Worm (Caenorhabditis elegans) whole organism, midembryonic: ENCODE measurements around the gene srh-146.

Experiments
- T22C8.4 ChIP-seq: fragments of 200-800 bp; sonication (Bioruptor generic); IDR thresholded peaks from 2 replicates; pipeline ENCODE4 v1.3.6; 2022; ENCODE audit warnings: missing genetic modification characterization, missing compliant biosample characterization
- cog-1 ChIP-seq: sonication (generic microtip); optimal IDR thresholded peaks from 2 replicates; lab custom pipeline; 2016; ENCODE audit warnings: missing genetic modification characterization, missing compliant biosample characterization
- flt-1 ChIP-seq: fragments of 200-800 bp; sonication (Bioruptor generic); IDR thresholded peaks from 2 replicates; pipeline ENCODE4 v1.3.6; 2022; ENCODE audit warnings: missing genetic modification characterization, missing compliant biosample characterization
- klf-2 ChIP-seq: fragments of 200-800 bp; sonication (Bioruptor generic); conservative IDR thresholded peaks from 2 replicates; pipeline ENCODE4 v1.3.6; 2022; ENCODE audit warnings: missing genetic modification reagents, missing genetic modification characterization, missing compliant biosample characterization
- med-1 ChIP-seq: sonication (generic microtip); optimal IDR thresholded peaks from 2 replicates; lab custom pipeline; 2017; ENCODE audit warnings: missing genetic modification characterization, mild to moderate bottlenecking, missing compliant biosample characterization, antibody characterized with exemption, missing genetic modification reagents; ENCODE audit not compliant: insufficient read depth
- ref-1 ChIP-seq: fragments of 200-800 bp; sonication (Bioruptor generic); conservative IDR thresholded peaks from 2 replicates; pipeline ENCODE4 v1.3.6; 2022; ENCODE audit warnings: missing genetic modification reagents, missing genetic modification characterization, missing compliant biosample characterization
- tab-1 ChIP-seq: fragments of 200-800 bp; sonication (Bioruptor generic); IDR thresholded peaks from 2 replicates; pipeline ENCODE4 v1.3.6; 2022; ENCODE audit warnings: missing genetic modification characterization, missing compliant biosample characterization
- ztf-23 ChIP-seq: fragments of 200-800 bp; sonication (Bioruptor generic); IDR thresholded peaks from 2 replicates; pipeline ENCODE4 v1.3.6; 2022; ENCODE audit warnings: missing genetic modification reagents, missing genetic modification characterization, missing compliant biosample characterization
- ztf-29 ChIP-seq: fragments of 200-800 bp; sonication (Bioruptor generic); IDR thresholded peaks from 2 replicates; pipeline ENCODE4 v1.3.6; 2022; ENCODE audit warnings: missing genetic modification reagents, missing genetic modification characterization, missing compliant biosample characterization

Gene srh-146

ce11 chrV:2892976-2893375, 21.1 kb upstream of the srh-146 start, which contains the start of gene srh-127:
srh-127 (plus strand) TSS chrV:2893276.
- TF ChIP-seq med-1 (GFP tag; lab: Kevin White, UChicago) (no peak), tab-1 (GFP tag; lab: Robert Waterston, UW) (no peak), flt-1 (GFP tag; lab: Robert Waterston, UW) (no peak), cog-1 (no peak), klf-2 (GFP tag; lab: Robert Waterston, UW) (no peak), T22C8.4 (GFP tag; lab: Robert Waterston, UW) (no peak), ztf-29 (GFP tag; lab: Robert Waterston, UW) (no peak), ztf-23 (no peak), ref-1 (no peak)

- TF ChIP-seq flt-1 (GFP tag; lab: Robert Waterston, UW) (no peak), tab-1 (GFP tag; lab: Robert Waterston, UW) (no peak), med-1 (GFP tag; lab: Kevin White, UChicago) (no peak), T22C8.4 (GFP tag; lab: Robert Waterston, UW) (no peak), ztf-23 (no peak), cog-1 (no peak), ztf-29 (GFP tag; lab: Robert Waterston, UW) (no peak), ref-1 (no peak), klf-2 (GFP tag; lab: Robert Waterston, UW) (no peak)
These were observed 17.8 kb upstream of the srh-146 start, which contains the start of gene pals-32 for ce11 chrV:2896198-2896660. pals-32 (plus strand) TSS chrV:2896610.

ce11 chrV:2899867-2900266, 14.2 kb upstream of the srh-146 start, which contains the start of gene str-46:
str-46 (minus strand) TSS chrV:2899967.
- TF ChIP-seq cog-1 (no peak), flt-1 (GFP tag; lab: Robert Waterston, UW) (no peak), ref-1 (no peak), ztf-29 (GFP tag; lab: Robert Waterston, UW) (no peak), tab-1 (GFP tag; lab: Robert Waterston, UW) (no peak), med-1 (GFP tag; lab: Kevin White, UChicago) (no peak), klf-2 (GFP tag; lab: Robert Waterston, UW) (no peak), ztf-23 (no peak), T22C8.4 (GFP tag; lab: Robert Waterston, UW) (no peak)

- no peak for TF ChIP-seq cog-1
- TF ChIP-seq T22C8.4 (GFP tag; lab: Robert Waterston, UW), result no peak
These were observed 10.8 kb upstream of the srh-146 start, which contains the start of gene C31B8.7 for ce11 chrV:2903227-2903626. C31B8.7 (minus strand) TSS chrV:2903327.

- TF ChIP-seq med-1 (GFP tag; lab: Kevin White, UChicago), result no peak
- TF ChIP-seq ref-1, result no peak
- TF ChIP-seq klf-2 (GFP tag; lab: Robert Waterston, UW), result no peak
- TF ChIP-seq ztf-29 (GFP tag; lab: Robert Waterston, UW), result no peak
- no peak for TF ChIP-seq cog-1
- no peak for TF ChIP-seq tab-1 (GFP tag; lab: Robert Waterston, UW)
- no peak for TF ChIP-seq T22C8.4 (GFP tag; lab: Robert Waterston, UW)
- no peak for TF ChIP-seq ztf-23
- no peak for TF ChIP-seq flt-1 (GFP tag; lab: Robert Waterston, UW)
These were observed 4.5 kb upstream of the srh-146 start, which contains the start of gene zmp-3 for ce11 chrV:2909525-2909924. zmp-3 (minus strand) TSS chrV:2909625.

- TF ChIP-seq flt-1 (GFP tag; lab: Robert Waterston, UW) (no peak), T22C8.4 (GFP tag; lab: Robert Waterston, UW) (no peak), med-1 (GFP tag; lab: Kevin White, UChicago) (no peak), tab-1 (GFP tag; lab: Robert Waterston, UW) (no peak), ref-1 (no peak), cog-1 (no peak), ztf-23 (no peak), klf-2 (GFP tag; lab: Robert Waterston, UW) (no peak), ztf-29 (GFP tag; lab: Robert Waterston, UW) (no peak)
These were observed 1.1 kb upstream of the srh-146 start, which contains the start of gene C31B8.9 for ce11 chrV:2912901-2913300. C31B8.9 (minus strand) TSS chrV:2913001.

ce11 chrV:2920125-2920524, 6.1 kb downstream of the srh-146 start:
- TF ChIP-seq ztf-29 (GFP tag; lab: Robert Waterston, UW) (no peak), flt-1 (GFP tag; lab: Robert Waterston, UW) (no peak), med-1 (GFP tag; lab: Kevin White, UChicago) (no peak), klf-2 (GFP tag; lab: Robert Waterston, UW) (no peak), ztf-23 (no peak), cog-1 (no peak), T22C8.4 (GFP tag; lab: Robert Waterston, UW) (no peak), ref-1 (no peak), tab-1 (GFP tag; lab: Robert Waterston, UW) (no peak)

- no peak for TF ChIP-seq cog-1
- TF ChIP-seq ztf-29 (GFP tag; lab: Robert Waterston, UW), result no peak
- no peak for TF ChIP-seq ztf-23
- TF ChIP-seq ref-1, result no peak
- no peak for TF ChIP-seq klf-2 (GFP tag; lab: Robert Waterston, UW)
- TF ChIP-seq tab-1 (GFP tag; lab: Robert Waterston, UW), result no peak
- TF ChIP-seq T22C8.4 (GFP tag; lab: Robert Waterston, UW), result no peak
- TF ChIP-seq med-1 (GFP tag; lab: Kevin White, UChicago), result no peak
- TF ChIP-seq flt-1 (GFP tag; lab: Robert Waterston, UW), result no peak
These were observed 8.5 kb downstream of the srh-146 start, which contains the start of gene srh-38 for ce11 chrV:2922594-2922993. srh-38 (minus strand) TSS chrV:2922694.

ce11 chrV:2927553-2927952, 13.5 kb downstream of the srh-146 start, which contains the start of gene C31B8.12:
C31B8.12 (minus strand) TSS chrV:2927653.
- TF ChIP-seq klf-2 (GFP tag; lab: Robert Waterston, UW) (no peak), flt-1 (GFP tag; lab: Robert Waterston, UW) (no peak), ztf-29 (GFP tag; lab: Robert Waterston, UW) (no peak), cog-1 (no peak), ref-1 (no peak), med-1 (GFP tag; lab: Kevin White, UChicago) (no peak), T22C8.4 (GFP tag; lab: Robert Waterston, UW) (no peak), ztf-23 (no peak), tab-1 (GFP tag; lab: Robert Waterston, UW) (no peak)
